Fruit fly (Drosophila melanogaster): ENCODE results near the gene CG17233.
A peak's percentile ranks its signal among the peaks of the same experiment; 100 is the strongest.

The CG17233 gene

DNA sequence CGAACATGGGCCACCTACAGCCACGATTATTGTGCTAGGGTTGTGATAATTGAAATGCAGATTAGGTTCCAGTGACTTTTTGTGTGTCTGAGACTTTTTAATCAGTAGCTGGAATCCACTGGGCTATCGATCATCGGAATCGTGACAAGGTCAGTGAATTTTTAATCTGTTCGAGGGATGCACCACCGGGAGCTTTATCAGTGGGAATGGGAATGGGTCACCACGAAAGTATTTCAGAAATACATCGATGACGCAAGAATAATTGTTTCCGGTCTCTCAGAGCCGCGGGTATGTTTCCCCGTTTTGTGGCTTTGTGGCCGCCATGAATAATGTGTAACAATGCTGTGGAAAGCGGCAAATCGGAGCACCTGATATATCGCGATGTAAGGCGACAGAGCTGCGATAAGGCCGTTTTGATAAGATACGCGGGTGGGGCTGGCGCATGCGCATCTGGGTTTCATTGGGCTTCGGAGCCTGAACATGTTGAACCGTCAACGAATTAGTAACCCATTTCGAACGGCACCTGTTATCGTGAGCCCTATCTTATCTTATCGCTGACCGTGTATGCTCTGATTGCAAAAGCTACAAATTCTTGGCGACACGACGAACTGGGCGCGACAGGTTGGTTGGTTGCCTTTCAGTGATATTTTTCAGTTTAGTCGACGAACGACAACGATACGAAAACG lies 53.7 kb downstream of the CG17233 start, which contains the start of gene Ssk:
TSS of gene Ssk (plus strand) at position 638 of the 686 bp plus-strand sequence.
- TF ChIP-seq jim (GFP tag; optimal IDR thresholded peaks at IDR 0.05) = no peak
- TF ChIP-seq Dif (GFP tag; optimal IDR thresholded peaks at IDR 0.05; ENCODE audit: partially characterized antibody) = peak; percentile 59
- no peak for TF ChIP-seq pan (optimal IDR thresholded peaks at IDR 0.05)
- peak; percentile 7 for TF ChIP-seq Sp1 (GFP tag; optimal IDR thresholded peaks at IDR 0.05)
- TF ChIP-seq Vsx2 (GFP tag; optimal IDR thresholded peaks at IDR 0.05; ENCODE audit: partially characterized antibody) = peak; percentile 90
- peak; percentile 80 for TF ChIP-seq CrebA (GFP tag; optimal IDR thresholded peaks at IDR 0.05; ENCODE audit: borderline replicate concordance)
- TF ChIP-seq lola (GFP tag; optimal IDR thresholded peaks at IDR 0.05) = no peak
- TF ChIP-seq Rel (GFP tag; optimal IDR thresholded peaks at IDR 0.05) = peak; percentile 13
- TF ChIP-seq Rel (tag; optimal IDR thresholded peaks at IDR 0.05) = peak; percentile 63
- no peak for TF ChIP-seq dmrt93B (GFP tag; optimal IDR thresholded peaks at IDR 0.05)
- TF ChIP-seq sv (GFP tag; optimal IDR thresholded peaks at IDR 0.05) = no peak
- peak; percentile 20 for TF ChIP-seq h (GFP tag; optimal IDR thresholded peaks at IDR 0.05)
- TF ChIP-seq ey (GFP tag; optimal IDR thresholded peaks at IDR 0.05) = no peak

DNA sequence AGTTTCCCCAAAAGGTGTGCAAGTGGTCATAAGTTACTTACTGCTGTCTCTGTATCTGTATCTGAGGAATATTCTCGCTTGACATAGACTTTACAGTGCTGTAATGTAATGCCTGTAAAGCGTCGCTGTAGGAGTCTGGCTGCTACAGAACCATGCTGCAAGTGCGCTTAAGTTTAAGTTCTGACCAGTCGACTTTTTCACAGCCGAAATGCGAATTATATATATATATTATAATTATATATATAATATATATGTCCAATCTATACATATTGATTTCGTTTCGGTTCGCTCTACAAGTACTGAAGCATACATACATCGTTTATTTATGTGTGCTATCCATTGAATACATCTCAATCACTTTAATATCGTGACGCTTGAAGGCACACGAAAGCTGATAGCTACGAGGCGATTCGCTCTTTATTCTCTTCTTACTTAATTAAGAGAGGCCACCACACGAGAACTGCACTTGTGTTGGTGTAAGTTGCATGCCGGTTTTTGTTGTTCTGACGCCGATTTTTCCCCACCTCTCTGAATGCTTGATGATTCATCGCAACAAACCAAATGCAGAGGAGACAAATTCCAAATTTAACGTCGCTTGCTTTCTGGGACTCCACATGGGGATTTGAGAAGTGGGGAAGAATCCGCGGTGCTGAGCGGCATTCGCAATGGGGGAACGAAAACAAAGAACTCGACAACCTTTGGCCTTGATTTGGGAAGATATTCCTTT lies 55.2 kb downstream of the CG17233 start:
- TF ChIP-seq psq (GFP tag; optimal IDR thresholded peaks at IDR 0.05) = peak; percentile 46
- no peak for TF ChIP-seq CG9705 (GFP tag; optimal IDR thresholded peaks at IDR 0.05)
- TF ChIP-seq sv (GFP tag; optimal IDR thresholded peaks at IDR 0.05) = peak; percentile 35
- TF ChIP-seq Abd-B (GFP tag; optimal IDR thresholded peaks at IDR 0.05) = no peak
- no peak for TF ChIP-seq N (GFP tag; optimal IDR thresholded peaks at IDR 0.05)
- TF ChIP-seq Hnf4 (GFP tag; optimal IDR thresholded peaks at IDR 0.05) = no peak
- no peak for TF ChIP-seq pan (optimal IDR thresholded peaks at IDR 0.05)
- TF ChIP-seq br (GFP tag; optimal IDR thresholded peaks at IDR 0.05) = no peak
- peak; percentile 89 for TF ChIP-seq Vsx2 (GFP tag; optimal IDR thresholded peaks at IDR 0.05; ENCODE audit: partially characterized antibody)
- no peak for TF ChIP-seq foxo (GFP tag; optimal IDR thresholded peaks at IDR 0.05)
- TF ChIP-seq Dif (GFP tag; optimal IDR thresholded peaks at IDR 0.05; ENCODE audit: partially characterized antibody) = peak; percentile 97
- TF ChIP-seq Rel (GFP tag; optimal IDR thresholded peaks at IDR 0.05) = no peak
- TF ChIP-seq Rel (tag; optimal IDR thresholded peaks at IDR 0.05) = peak; percentile 15
- peak; percentile 55 for TF ChIP-seq CrebA (GFP tag; optimal IDR thresholded peaks at IDR 0.05; ENCODE audit: borderline replicate concordance)
- TF ChIP-seq jim (GFP tag; optimal IDR thresholded peaks at IDR 0.05) = no peak
- TF ChIP-seq brk (GFP tag; optimal IDR thresholded peaks at IDR 0.05) = no peak
- peak; percentile 16 for TF ChIP-seq rgr (GFP tag; optimal IDR thresholded peaks at IDR 0.05)
- no peak for TF ChIP-seq OdsH (GFP tag; optimal IDR thresholded peaks at IDR 0.05)
- TF ChIP-seq GATAd (GFP tag; optimal IDR thresholded peaks at IDR 0.05) = no peak
- no peak for TF ChIP-seq woc (GFP tag; optimal IDR thresholded peaks at IDR 0.05)
- no peak for TF ChIP-seq usp (GFP tag; optimal IDR thresholded peaks at IDR 0.05)
- TF ChIP-seq dl (GFP tag; optimal IDR thresholded peaks at IDR 0.05; ENCODE audit: insufficient read depth in 1 of 2, partially characterized antibody in 2 of 2) = peak; percentile 72 to 78
- peak; percentile 3 for TF ChIP-seq fru (GFP tag; optimal IDR thresholded peaks at IDR 0.05)
- no peak for TF ChIP-seq lola (GFP tag; optimal IDR thresholded peaks at IDR 0.05)
- TF ChIP-seq HLH106 (tag; optimal IDR thresholded peaks at IDR 0.05) = no peak
- peak; percentile 78 for TF ChIP-seq Jra (GFP tag; optimal IDR thresholded peaks at IDR 0.05)
- TF ChIP-seq h (GFP tag; optimal IDR thresholded peaks at IDR 0.05) = no peak
- no peak for TF ChIP-seq ey (GFP tag; optimal IDR thresholded peaks at IDR 0.05)
- TF ChIP-seq dsf (GFP tag; optimal IDR thresholded peaks at IDR 0.05; ENCODE audit: borderline replicate concordance) = no peak
- TF ChIP-seq Hr78 (GFP tag; optimal IDR thresholded peaks at IDR 0.05) = no peak
- TF ChIP-seq tai (GFP tag; optimal IDR thresholded peaks at IDR 0.05) = no peak

DNA sequence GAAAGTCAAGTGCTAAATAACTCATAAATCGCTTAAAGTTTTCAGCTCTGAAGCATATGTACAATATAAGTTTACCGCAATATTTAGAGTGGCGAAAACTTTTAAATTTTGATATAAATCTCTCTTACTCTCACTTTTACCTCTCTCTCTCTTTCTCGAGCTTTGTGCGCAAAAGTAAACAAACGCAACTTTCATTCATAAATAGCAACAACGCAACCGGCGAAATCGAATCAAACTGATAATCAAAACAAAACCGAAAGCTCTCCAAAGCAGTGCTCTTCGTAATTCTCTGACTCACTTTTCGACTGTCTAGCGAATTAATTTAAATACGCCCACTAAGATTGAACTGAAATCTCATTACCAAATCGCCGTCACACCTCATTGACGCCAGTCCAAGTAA lies 55.8 kb downstream of the CG17233 start:
- no peak for TF ChIP-seq pan (optimal IDR thresholded peaks at IDR 0.05)
- TF ChIP-seq lola (GFP tag; optimal IDR thresholded peaks at IDR 0.05) = peak; percentile 72
- TF ChIP-seq Rel (GFP tag; optimal IDR thresholded peaks at IDR 0.05) = no peak
- no peak for TF ChIP-seq Rel (tag; optimal IDR thresholded peaks at IDR 0.05)
